Worm (Caenorhabditis elegans) whole organism, L4 larva: ENCODE results near the gene grl-24.

Experiments
- D1046.2 ChIP-seq: fragments of 200-800 bp; sonication (Bioruptor generic); IDR thresholded peaks from 2 replicates; pipeline ENCODE4 v1.3.6; 2022; ENCODE audit warnings: missing genetic modification characterization, missing compliant biosample characterization
- F26F4.8 ChIP-seq: fragments of 200-800 bp; sonication (Bioruptor generic); conservative IDR thresholded peaks from 2 replicates; pipeline ENCODE4 v1.3.6; 2022; ENCODE audit warnings: missing genetic modification characterization, missing compliant biosample characterization
- F44E2.7 ChIP-seq: fragments of 200-800 bp; sonication (Bioruptor generic); IDR thresholded peaks from 2 replicates; pipeline ENCODE4 v2.1.2; 2022; ENCODE audit warnings: missing genetic modification characterization, missing compliant biosample characterization
- Y75B8A.6 ChIP-seq: fragments of 200-800 bp; sonication (Bioruptor generic); IDR thresholded peaks from 2 replicates; pipeline ENCODE4 v1.3.6; 2022; ENCODE audit warnings: missing genetic modification reagents, missing genetic modification characterization, missing compliant biosample characterization
- aha-1 ChIP-seq: fragments of 150-350 bp; peaks from one replicate; lab custom pipeline; 2014; ENCODE audit warnings: missing biosample characterization, missing genetic modification characterization
- ceh-28 ChIP-seq: fragments of 150-350 bp; optimal IDR thresholded peaks from 2 replicates; lab custom pipeline; 2014; ENCODE audit warnings: missing biosample characterization, missing genetic modification reagents, missing genetic modification characterization
- ceh-44 ChIP-seq: fragments of 200-800 bp; sonication (Bioruptor generic); IDR thresholded peaks from 2 replicates; pipeline ENCODE4 v1.3.6; 2022; ENCODE audit warnings: missing genetic modification reagents, missing genetic modification characterization, missing compliant biosample characterization
- ctbp-1 ChIP-seq: fragments of 200-800 bp; sonication (Bioruptor generic); IDR thresholded peaks from 2 replicates; pipeline ENCODE4 v1.3.6; 2022; ENCODE audit warnings: missing genetic modification reagents, missing genetic modification characterization, missing compliant biosample characterization
- daf-16 ChIP-seq, 3 experiments: sonication (generic microtip); optimal IDR thresholded peaks; 2 replicates each; lab custom pipeline; 2016 to 2017; ENCODE audit warnings: missing genetic modification characterization in 3 of 3, missing genetic modification reagents in 3 of 3, mild to moderate bottlenecking in 2 of 3, missing compliant biosample characterization in 2 of 3, missing biosample characterization in 1 of 3, moderate library complexity in 1 of 3
- daf-19 ChIP-seq: fragments of 200-800 bp; sonication (Bioruptor generic); conservative IDR thresholded peaks from 2 replicates; pipeline ENCODE4 v1.3.6; 2022; ENCODE audit warnings: missing genetic modification characterization, missing compliant biosample characterization
- dpl-1 ChIP-seq: fragments of 150-350 bp; optimal IDR thresholded peaks from 2 replicates; lab custom pipeline; 2014; ENCODE audit warnings: missing biosample characterization, missing genetic modification reagents, missing genetic modification characterization
- dve-1 ChIP-seq: sonication (generic microtip); optimal IDR thresholded peaks from 2 replicates; lab custom pipeline; 2017; ENCODE audit warnings: antibody characterized with exemption, mild to moderate bottlenecking, missing genetic modification characterization, missing compliant biosample characterization; ENCODE audit not compliant: insufficient read depth
- fkh-10 ChIP-seq: fragments of 150-350 bp; optimal IDR thresholded peaks from 2 replicates; lab custom pipeline; 2014; ENCODE audit warnings: missing biosample characterization, missing genetic modification reagents, missing genetic modification characterization
- hif-1 ChIP-seq, 2 experiments: sonication (generic microtip); optimal IDR thresholded peaks; 2 replicates each; lab custom pipeline; 2016 to 2017; ENCODE audit warnings: missing compliant biosample characterization in 2 of 2, missing genetic modification characterization in 2 of 2, missing genetic modification reagents in 2 of 2, missing genotype in 2 of 2, mild to moderate bottlenecking in 1 of 2
- lim-7 ChIP-seq: fragments of 200-800 bp; sonication (Bioruptor generic); IDR thresholded peaks from 2 replicates; pipeline ENCODE4 v1.3.6; 2022; ENCODE audit warnings: missing genetic modification characterization, missing compliant biosample characterization
- lin-1 ChIP-seq: fragments of 200-800 bp; sonication (Bioruptor generic); IDR thresholded peaks from 2 replicates; pipeline ENCODE4 v1.3.6; 2022; ENCODE audit warnings: missing genetic modification reagents, missing genetic modification characterization, missing compliant biosample characterization
- lin-38 ChIP-seq: fragments of 200-800 bp; sonication (Bioruptor generic); IDR thresholded peaks from 2 replicates; pipeline ENCODE4 v1.3.6; 2022; ENCODE audit warnings: missing genetic modification reagents, missing genetic modification characterization, missing compliant biosample characterization
- madf-5 ChIP-seq, 2 experiments: fragments of 200-800 bp; sonication (Bioruptor generic); IDR thresholded peaks; 2 replicates each; pipeline ENCODE4 v1.3.6; 2022; ENCODE audit warnings: missing compliant biosample characterization in 2 of 2, missing genetic modification characterization in 2 of 2
- madf-9 ChIP-seq: fragments of 200-800 bp; sonication (Bioruptor generic); conservative IDR thresholded peaks from 2 replicates; pipeline ENCODE4 v1.3.6; 2022; ENCODE audit warnings: missing genetic modification reagents, missing genetic modification characterization, missing compliant biosample characterization
- mes-2 ChIP-seq: sonication (generic microtip); optimal IDR thresholded peaks from 2 replicates; lab custom pipeline; 2016; ENCODE audit warnings: missing genotype, mild to moderate bottlenecking, missing genetic modification characterization, missing compliant biosample characterization; ENCODE audit not compliant: poor library complexity, severe bottlenecking
- nhr-11 ChIP-seq: fragments of 150-350 bp; optimal IDR thresholded peaks from 2 replicates; lab custom pipeline; 2014; ENCODE audit warnings: missing biosample characterization, missing genetic modification characterization
- nhr-28 ChIP-seq: fragments of 150-350 bp; optimal IDR thresholded peaks from 2 replicates; lab custom pipeline; 2014; ENCODE audit warnings: missing biosample characterization, missing genetic modification characterization
- nhr-6 ChIP-seq: fragments of 150-350 bp; optimal IDR thresholded peaks from 2 replicates; lab custom pipeline; 2014; ENCODE audit warnings: missing biosample characterization, missing genetic modification characterization
- pha-4 ChIP-seq, 2 experiments: fragments of 150-350 bp in 1 of 2; fragments of 200-800 bp in 1 of 2; sonication (Bioruptor generic) in 1 of 2; IDR thresholded peaks in 1 of 2; optimal IDR thresholded peaks in 1 of 2; 2 replicates each; pipeline versions ENCODE4 v1.3.6 to Lab custom; 2014 to 2022; ENCODE audit warnings: missing genetic modification characterization in 2 of 2, missing genetic modification reagents in 2 of 2, missing biosample characterization in 1 of 2, missing compliant biosample characterization in 1 of 2
- php-3 ChIP-seq: fragments of 200-800 bp; sonication (Bioruptor generic); IDR thresholded peaks from 2 replicates; pipeline ENCODE4 v1.3.6; 2022; ENCODE audit warnings: missing genetic modification reagents, missing genetic modification characterization, missing compliant biosample characterization
- set-16 ChIP-seq: fragments of 200-800 bp; sonication (Bioruptor generic); IDR thresholded peaks from 2 replicates; pipeline ENCODE4 v1.3.6; 2022; ENCODE audit warnings: missing genetic modification reagents, missing genetic modification characterization, missing compliant biosample characterization
- skn-1 ChIP-seq: fragments of 150-350 bp; optimal IDR thresholded peaks from 2 replicates; lab custom pipeline; 2014; ENCODE audit warnings: missing biosample characterization, missing genetic modification characterization
- snpc-4 ChIP-seq: fragments of 150-350 bp; optimal IDR thresholded peaks from 2 replicates; lab custom pipeline; 2014; ENCODE audit warnings: missing biosample characterization, missing genetic modification characterization
- tra-1 ChIP-seq: fragments of 200-800 bp; sonication (Bioruptor generic); IDR thresholded peaks from 2 replicates; pipeline ENCODE4 v1.3.6; 2022; ENCODE audit warnings: missing genetic modification reagents, missing genetic modification characterization, missing compliant biosample characterization
- vab-7 ChIP-seq: fragments of 200-800 bp; sonication (Bioruptor generic); IDR thresholded peaks from 2 replicates; pipeline ENCODE4 v1.3.6; 2022; ENCODE audit warnings: missing genetic modification reagents, missing genetic modification characterization, missing compliant biosample characterization
- zag-1 ChIP-seq: fragments of 150-350 bp; optimal IDR thresholded peaks from 2 replicates; lab custom pipeline; 2014; ENCODE audit warnings: missing biosample characterization, missing genetic modification characterization
- ztf-11 ChIP-seq: fragments of 150-350 bp; optimal IDR thresholded peaks from 2 replicates; lab custom pipeline; 2014; ENCODE audit warnings: missing biosample characterization, missing genetic modification characterization

The grl-24 gene

DNA sequence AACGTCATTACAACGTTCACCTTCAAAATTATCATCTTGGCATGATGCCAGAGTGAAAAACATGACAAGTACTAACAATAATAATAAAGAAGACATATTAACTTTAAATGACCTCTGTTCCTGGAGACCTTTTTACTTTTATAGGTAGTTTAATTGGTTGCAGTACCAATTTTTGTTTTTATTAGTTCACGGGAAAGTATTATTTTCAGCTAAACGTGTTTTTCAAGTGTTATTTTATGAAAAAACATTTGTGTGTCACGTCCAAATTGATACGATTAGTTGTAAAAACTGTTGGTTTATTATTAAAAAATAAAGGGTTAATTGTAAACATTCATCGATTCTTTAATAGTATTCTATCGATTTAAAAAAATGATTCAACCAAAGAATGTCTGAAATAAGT, at the start of gene grl-24:
TSS of gene grl-24 (minus strand) at position 101 of the 400 bp plus-strand sequence.
- TF ChIP-seq aha-1 (peak; percentile 82), skn-1 (tag; lab: Kevin White, UChicago) (no peak)
- TF ChIP-seq, all 104 proteins: peak for 1

ce11 chrIV:17492712-17493111, 17.1 kb upstream of the grl-24 start:
- peak; percentile 41; the same call in 1 of the 2 replicates for TF ChIP-seq set-16

- TF ChIP-seq ceh-44 (GFP tag; lab: Robert Waterston, UW) (no peak), lim-7 (GFP tag; lab: Robert Waterston, UW) (no peak), madf-5 (GFP tag; IDR thresholded peaks at IDR 0.05; lab: Robert Waterston, UW) (no peak), daf-19 (GFP tag; lab: Robert Waterston, UW) (no peak), pha-4 (GFP tag; IDR thresholded peaks at IDR 0.05; lab: Robert Waterston, UW) (no peak), pha-4 (tag; optimal IDR thresholded peaks at IDR 0.05; lab: Kevin White, UChicago) (no peak), nhr-28 (tag; lab: Kevin White, UChicago) (no peak), nhr-11 (no peak), dve-1 (tag; lab: Kevin White, UChicago) (no peak), vab-7 (GFP tag; lab: Robert Waterston, UW) (no peak), lin-38 (GFP tag; lab: Robert Waterston, UW) (no peak), D1046.2 (GFP tag; lab: Robert Waterston, UW) (no peak), nhr-6 (tag; lab: Kevin White, UChicago) (no peak), daf-16 (GFP tag; optimal IDR thresholded peaks at IDR 0.05; lab: Kevin White, UChicago) (no peak), daf-16 (tag; optimal IDR thresholded peaks at IDR 0.05; lab: Kevin White, UChicago) (no peak), F44E2.7 (GFP tag; lab: Robert Waterston, UW) (no peak), php-3 (GFP tag; lab: Robert Waterston, UW) (no peak), zag-1 (tag; lab: Kevin White, UChicago) (no peak), Y75B8A.6 (no peak), tra-1 (GFP tag; lab: Robert Waterston, UW) (no peak), F26F4.8 (GFP tag; lab: Robert Waterston, UW) (no peak)
Observed at ce11 chrIV:17490679-17491078, 15.0 kb upstream of the grl-24 start, which contains the start of gene nas-6. TSS of gene nas-6 (minus strand) at chrIV:17490779.

DNA sequence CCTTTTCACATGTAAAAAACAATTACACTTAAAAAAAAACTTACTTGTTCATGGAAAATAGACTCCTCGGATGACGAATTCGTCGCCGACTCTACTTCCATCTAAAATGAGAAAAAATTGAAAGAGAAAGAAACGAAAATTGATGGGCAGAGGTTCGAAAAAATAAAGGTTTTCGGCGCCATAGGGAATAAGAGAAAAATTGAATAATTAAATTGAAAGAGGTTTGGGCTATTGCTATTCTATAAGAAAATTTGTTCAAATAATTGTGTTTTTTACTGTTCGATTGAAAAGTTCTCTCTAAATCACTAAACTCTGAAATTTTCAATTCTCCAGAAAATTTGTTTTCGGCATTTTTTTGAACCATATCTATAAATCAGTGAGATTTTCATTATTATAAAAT, 7.6 kb upstream of the grl-24 start, which contains the start of gene rabr-2:
TSS of gene rabr-2 (minus strand) at position 101 of the 400 bp plus-strand sequence.
- no peak for TF ChIP-seq hif-1 (tag; optimal IDR thresholded peaks at IDR 0.05; lab: Kevin White, UChicago)
- no peak for TF ChIP-seq ctbp-1 (GFP tag; lab: Robert Waterston, UW)
- TF ChIP-seq nhr-6 (tag; lab: Kevin White, UChicago) = no peak
- TF ChIP-seq daf-16 (GFP tag; optimal IDR thresholded peaks at IDR 0.05; lab: Kevin White, UChicago) = no peak
- no peak for TF ChIP-seq daf-16 (tag; optimal IDR thresholded peaks at IDR 0.05; lab: Kevin White, UChicago)
- no peak for TF ChIP-seq ceh-28 (tag; lab: Kevin White, UChicago)
- no peak for TF ChIP-seq tra-1 (GFP tag; lab: Robert Waterston, UW)

- TF ChIP-seq mes-2 (no peak), dpl-1 (GFP tag; lab: Kevin White, UChicago) (no peak), F26F4.8 (GFP tag; lab: Robert Waterston, UW) (no peak), madf-9 (GFP tag; lab: Robert Waterston, UW) (no peak), lin-1 (GFP tag; lab: Robert Waterston, UW) (no peak), vab-7 (GFP tag; lab: Robert Waterston, UW) (no peak), fkh-10 (no peak), ztf-11 (tag; lab: Kevin White, UChicago) (no peak), snpc-4 (no peak)
Observed at ce11 chrIV:17475242-17475641, 401 bp downstream of the grl-24 start, which contains the start of gene F11E6.9. TSS of gene F11E6.9 (minus strand) at chrIV:17475342.
